Worm (Caenorhabditis elegans): ENCODE measurements around the gene R160.12.
A peak's percentile ranks its signal among the peaks of the same experiment; 100 is the strongest.

R160.12 gene

ce11 chrX:4377689-4378088, at the start of gene R160.12:
Gene R160.12 (minus strand): TSS chrX:4377789.
- no peak for TF ChIP-seq ahr-1 (tag; optimal IDR thresholded peaks at IDR 0.05)
- no peak for TF ChIP-seq lin-11 (tag; optimal IDR thresholded peaks at IDR 0.05)
- TF ChIP-seq ceh-19 (GFP tag; optimal IDR thresholded peaks at IDR 0.05), result no peak
- no peak for TF ChIP-seq madf-2 (tag; optimal IDR thresholded peaks at IDR 0.05)
- TF ChIP-seq dve-1 (tag; optimal IDR thresholded peaks at IDR 0.05), result no peak

- TF ChIP-seq nhr-232 (tag; optimal IDR thresholded peaks at IDR 0.05) (no peak), odd-2 (tag; optimal IDR thresholded peaks at IDR 0.05) (no peak), C08G9.2 (tag; optimal IDR thresholded peaks at IDR 0.05) (no peak), ttx-3 (tag; optimal IDR thresholded peaks at IDR 0.05) (no peak), tbx-2 (tag; optimal IDR thresholded peaks at IDR 0.05) (no peak), T23F11.4 (GFP tag; optimal IDR thresholded peaks at IDR 0.05) (no peak), ama-1 (optimal IDR thresholded peaks at IDR 0.05) (no peak), K02D7.2 (tag; optimal IDR thresholded peaks at IDR 0.05) (no peak), ceh-6 (GFP tag; optimal IDR thresholded peaks at IDR 0.05) (no peak), sox-2 (GFP tag; IDR thresholded peaks at IDR 0.05) (no peak), elt-4 (tag; optimal IDR thresholded peaks at IDR 0.05) (no peak), pha-2 (tag; optimal IDR thresholded peaks at IDR 0.05) (no peak)
These were observed 49.8 kb upstream of the R160.12 start for ce11 chrX:4427387-4427786.

- TF ChIP-seq unc-42 (tag; optimal IDR thresholded peaks at IDR 0.05) (peak; percentile 65), eyg-1 (tag; optimal IDR thresholded peaks at IDR 0.05) (no peak), ceh-2 (tag; optimal IDR thresholded peaks at IDR 0.05) (no peak)
These were observed 48.9 kb upstream of the R160.12 start for ce11 chrX:4426496-4426895.

ce11 chrX:4424254-4424653, 46.7 kb upstream of the R160.12 start:
- TF ChIP-seq unc-42 (tag; optimal IDR thresholded peaks at IDR 0.05) (peak; percentile 86), gmeb-2 (tag; optimal IDR thresholded peaks at IDR 0.05) (no peak), dmd-4 (tag; optimal IDR thresholded peaks at IDR 0.05; ENCODE audit: borderline replicate concordance) (no peak), hlh-8 (tag; optimal IDR thresholded peaks at IDR 0.05) (no peak), unc-86 (tag; optimal IDR thresholded peaks at IDR 0.05) (no peak), pat-9 (tag; optimal IDR thresholded peaks at IDR 0.05) (no peak)

- TF ChIP-seq unc-55 (GFP tag; optimal IDR thresholded peaks at IDR 0.05) (no peak), ceh-14 (tag; optimal IDR thresholded peaks at IDR 0.05) (no peak), ztf-16 (tag; optimal IDR thresholded peaks at IDR 0.05) (no peak), hlh-30 (tag; optimal IDR thresholded peaks at IDR 0.05; ENCODE audit: insufficient read depth) (no peak), unc-3 (GFP tag; conservative IDR thresholded peaks at IDR 0.05) (no peak), unc-3 (tag; optimal IDR thresholded peaks at IDR 0.05) (no peak), ceh-30 (tag; optimal IDR thresholded peaks at IDR 0.05) (no peak), ttx-3 (tag; optimal IDR thresholded peaks at IDR 0.05) (no peak), tbx-7 (tag; optimal IDR thresholded peaks at IDR 0.05) (no peak), Y22D7AL.16 (tag; optimal IDR thresholded peaks at IDR 0.05) (no peak), hlh-6 (tag; optimal IDR thresholded peaks at IDR 0.05) (no peak), pqm-1 (tag; optimal IDR thresholded peaks at IDR 0.05) (no peak), pat-9 (tag; optimal IDR thresholded peaks at IDR 0.05) (no peak), dve-1 (tag; optimal IDR thresholded peaks at IDR 0.05) (no peak)
These were observed 41.2 kb upstream of the R160.12 start, which contains the start of gene dop-1 for ce11 chrX:4418751-4419150. Gene dop-1 (minus strand): TSS chrX:4418851.
